Worm (Caenorhabditis elegans) whole organism, L3 larva: ENCODE data around the gene F26G5.1.

Experiments
- R02D3.7 ChIP-seq: fragments of 150-350 bp; optimal IDR thresholded peaks from 2 replicates; lab custom pipeline; 2014; ENCODE audit warnings: missing biosample characterization, missing genetic modification characterization
- aly-2 ChIP-seq: fragments of 150-350 bp; optimal IDR thresholded peaks from 2 replicates; lab custom pipeline; 2014; ENCODE audit warnings: missing biosample characterization, missing genetic modification characterization
- ama-1 ChIP-seq: fragments of 150-350 bp; optimal IDR thresholded peaks from 2 replicates; lab custom pipeline; 2018
- ceh-28 ChIP-seq: fragments of 150-350 bp; optimal IDR thresholded peaks from 2 replicates; lab custom pipeline; 2014; ENCODE audit warnings: missing biosample characterization, missing genetic modification reagents, missing genetic modification characterization
- ceh-82 ChIP-seq: fragments of 150-350 bp; optimal IDR thresholded peaks from 2 replicates; lab custom pipeline; 2014; ENCODE audit warnings: missing biosample characterization, missing genetic modification characterization
- egl-27 ChIP-seq: sonication (generic microtip); optimal IDR thresholded peaks from 4 replicates; lab custom pipeline; 2017; ENCODE audit warnings: missing biosample characterization, missing genetic modification reagents, missing genetic modification characterization
- egl-5 ChIP-seq: fragments of 150-350 bp; optimal IDR thresholded peaks from 2 replicates; lab custom pipeline; 2017; ENCODE audit warnings: missing biosample characterization, missing genetic modification reagents, missing genetic modification characterization, inconsistent platforms
- elt-1 ChIP-seq: fragments of 150-350 bp; optimal IDR thresholded peaks from 2 replicates; lab custom pipeline; 2014; ENCODE audit warnings: missing biosample characterization, missing genetic modification characterization
- elt-2 ChIP-seq: sonication (generic microtip); optimal IDR thresholded peaks from 2 replicates; lab custom pipeline; 2016; ENCODE audit warnings: missing genetic modification reagents, mild to moderate bottlenecking, missing genetic modification characterization, missing compliant biosample characterization
- eor-1 ChIP-seq, 2 experiments: fragments of 150-350 bp; optimal IDR thresholded peaks; 2 replicates each; lab custom pipeline; 2014 to 2018; ENCODE audit warnings: missing biosample characterization in 2 of 2, missing genetic modification characterization in 2 of 2
- fos-1 ChIP-seq: fragments of 150-350 bp; optimal IDR thresholded peaks from 2 replicates; lab custom pipeline; 2014; ENCODE audit warnings: missing biosample characterization, missing genetic modification characterization
- hmg-11 ChIP-seq: sonication (generic microtip); optimal IDR thresholded peaks from 2 replicates; lab custom pipeline; 2016; ENCODE audit warnings: missing genetic modification characterization, missing compliant biosample characterization
- jun-1 ChIP-seq: fragments of 150-350 bp; optimal IDR thresholded peaks from 2 replicates; lab custom pipeline; 2014; ENCODE audit warnings: missing biosample characterization, missing genetic modification reagents, missing genetic modification characterization
- lin-15B ChIP-seq: fragments of 150-350 bp; optimal IDR thresholded peaks from 2 replicates; lab custom pipeline; 2014; ENCODE audit warnings: missing biosample characterization, missing genetic modification characterization
- lin-39 ChIP-seq: fragments of 150-350 bp; optimal IDR thresholded peaks from 2 replicates; lab custom pipeline; 2018; ENCODE audit warnings: missing biosample characterization, missing genetic modification reagents, missing genetic modification characterization
- mdl-1 ChIP-seq: fragments of 150-350 bp; optimal IDR thresholded peaks from 2 replicates; lab custom pipeline; 2014; ENCODE audit warnings: missing biosample characterization, missing genetic modification characterization
- mml-1 ChIP-seq: fragments of 150-350 bp; sonication (generic microtip); optimal IDR thresholded peaks from 3 replicates; lab custom pipeline; 2014; ENCODE audit warnings: missing biosample characterization, missing genetic modification characterization
- nhr-12 ChIP-seq: fragments of 150-350 bp; optimal IDR thresholded peaks from 2 replicates; lab custom pipeline; 2014; ENCODE audit warnings: missing biosample characterization, missing genetic modification characterization
- nhr-23 ChIP-seq: fragments of 150-350 bp; optimal IDR thresholded peaks from 2 replicates; lab custom pipeline; 2014; ENCODE audit warnings: missing biosample characterization, missing genetic modification reagents, missing genetic modification characterization
- nhr-25 ChIP-seq: sonication (generic microtip); optimal IDR thresholded peaks from 2 replicates; lab custom pipeline; 2017; ENCODE audit warnings: missing biosample characterization, missing genetic modification characterization
- nhr-28 ChIP-seq: fragments of 150-350 bp; optimal IDR thresholded peaks from 2 replicates; lab custom pipeline; 2014; ENCODE audit warnings: missing biosample characterization, missing genetic modification characterization
- nhr-76 ChIP-seq: fragments of 150-350 bp; sonication (generic microtip); optimal IDR thresholded peaks from 5 replicates; lab custom pipeline; 2014; ENCODE audit warnings: missing biosample characterization, missing genetic modification characterization
- nhr-77 ChIP-seq: fragments of 150-350 bp; optimal IDR thresholded peaks from 2 replicates; lab custom pipeline; 2014; ENCODE audit warnings: missing biosample characterization, missing genetic modification characterization
- pha-4 ChIP-seq: fragments of 150-350 bp; optimal IDR thresholded peaks from 2 replicates; lab custom pipeline; 2014; ENCODE audit warnings: missing biosample characterization, missing genetic modification reagents, missing genetic modification characterization
- pqm-1 ChIP-seq: fragments of 150-350 bp; optimal IDR thresholded peaks from 2 replicates; lab custom pipeline; 2017; ENCODE audit warnings: missing biosample characterization, missing genetic modification characterization, inconsistent platforms
- sea-2 ChIP-seq: fragments of 150-350 bp; sonication (generic microtip); optimal IDR thresholded peaks from 4 replicates; lab custom pipeline; 2014; ENCODE audit warnings: missing biosample characterization, missing genetic modification reagents, missing genetic modification characterization
- skn-1 ChIP-seq: fragments of 150-350 bp; optimal IDR thresholded peaks from 2 replicates; lab custom pipeline; 2014; ENCODE audit warnings: missing biosample characterization, missing genetic modification characterization
- snpc-4 ChIP-seq: fragments of 150-350 bp; optimal IDR thresholded peaks from 2 replicates; lab custom pipeline; 2014; ENCODE audit warnings: missing biosample characterization, missing genetic modification characterization
- unc-39 ChIP-seq: sonication (generic microtip); optimal IDR thresholded peaks from 4 replicates; lab custom pipeline; 2017; ENCODE audit warnings: missing biosample characterization, missing genetic modification characterization
- unc-62 ChIP-seq: fragments of 150-350 bp; sonication (generic microtip); optimal IDR thresholded peaks from 4 replicates; lab custom pipeline; 2014; ENCODE audit warnings: missing biosample characterization, missing genetic modification reagents, missing genetic modification characterization
- zag-1 ChIP-seq: fragments of 150-350 bp; optimal IDR thresholded peaks from 2 replicates; lab custom pipeline; 2014; ENCODE audit warnings: missing biosample characterization, missing genetic modification characterization
- ztf-11 ChIP-seq: fragments of 150-350 bp; optimal IDR thresholded peaks from 2 replicates; lab custom pipeline; 2014; ENCODE audit warnings: missing biosample characterization, missing genetic modification characterization
- ztf-4 ChIP-seq: fragments of 150-350 bp; optimal IDR thresholded peaks from 2 replicates; lab custom pipeline; 2014; ENCODE audit warnings: missing biosample characterization, missing genetic modification characterization

Gene F26G5.1

ce11 chrV:4969503-4969902 is 5.8 kb upstream of the F26G5.1 start:
- TF ChIP-seq hmg-11 (no peak), lin-39 (tag; lab: Kevin White, UChicago) (no peak), pha-4 (peak; percentile 87), zag-1 (no peak), pqm-1 (tag; lab: Kevin White, UChicago) (peak; percentile 14)

DNA sequence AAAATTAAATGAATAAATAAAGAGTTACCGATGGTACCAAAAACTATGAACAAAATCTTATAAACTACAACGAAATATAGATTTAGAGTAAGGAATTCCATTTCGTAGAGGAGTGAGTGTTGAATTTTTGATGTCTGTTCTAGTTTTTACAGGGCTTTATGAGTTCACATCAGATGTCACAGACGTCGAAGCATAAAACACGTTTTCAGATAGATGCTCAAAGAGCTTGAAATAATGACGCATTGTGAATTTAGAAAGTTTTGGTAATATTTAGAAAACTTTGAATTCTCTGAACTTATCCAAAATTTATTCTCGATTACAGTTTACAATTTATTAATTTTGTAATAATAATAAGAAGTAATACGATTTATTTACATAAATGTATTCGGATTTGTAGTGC is 2.3 kb upstream of the F26G5.1 start, which contains the start of gene srsx-9:
srsx-9 (minus strand) TSS at position 101 of the 400 bp plus-strand sequence.
- TF ChIP-seq mml-1 (tag; lab: Kevin White, UChicago) (no peak), ceh-28 (tag; lab: Kevin White, UChicago) (no peak), ama-1 (lab: Kevin White, UChicago) (no peak), nhr-28 (no peak), nhr-25 (tag; lab: Kevin White, UChicago) (no peak), sea-2 (GFP tag; lab: Kevin White, UChicago) (no peak)

DNA sequence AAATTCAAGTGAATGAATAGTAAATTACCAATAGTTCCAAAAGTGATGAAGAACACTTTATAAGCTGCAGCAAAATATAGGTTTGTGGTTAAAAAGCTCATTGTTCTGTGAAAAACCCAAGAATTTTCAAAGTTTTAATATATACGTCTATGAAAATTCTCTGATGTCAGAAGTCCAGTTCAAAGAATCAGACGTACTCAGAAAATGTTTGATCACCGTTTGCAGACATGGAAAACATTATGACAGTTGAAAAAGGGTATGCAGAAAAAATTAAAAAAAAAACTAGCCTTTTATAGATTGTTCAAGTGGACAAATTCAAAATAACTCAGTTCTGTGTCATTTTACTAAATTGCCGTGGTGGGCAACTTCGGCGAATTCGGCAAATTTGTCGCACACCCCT is 601 bp upstream of the F26G5.1 start, which contains the start of gene srsx-10:
srsx-10 (minus strand) TSS at position 101 of the 400 bp plus-strand sequence.
- TF ChIP-seq aly-2 (tag; lab: Kevin White, UChicago) (no peak), ztf-11 (no peak), ceh-82 (tag; lab: Kevin White, UChicago) (no peak), skn-1 (tag; lab: Kevin White, UChicago) (no peak), pqm-1 (tag; lab: Kevin White, UChicago) (no peak), egl-5 (no peak), nhr-76 (tag; lab: Kevin White, UChicago) (no peak), R02D3.7 (tag; lab: Kevin White, UChicago) (no peak), nhr-25 (tag; lab: Kevin White, UChicago) (no peak), ztf-4 (tag; lab: Kevin White, UChicago) (no peak), unc-39 (tag; lab: Kevin White, UChicago) (no peak), elt-2 (no peak), sea-2 (GFP tag; lab: Kevin White, UChicago) (no peak), eor-1 (tag; optimal IDR thresholded peaks at IDR 0.05; lab: Kevin White, UChicago) (no peak), unc-62 (no peak), nhr-12 (tag; lab: Kevin White, UChicago) (no peak), nhr-77 (tag; lab: Kevin White, UChicago) (no peak), elt-1 (tag; lab: Kevin White, UChicago) (no peak), lin-15B (tag; lab: Kevin White, UChicago) (no peak), egl-27 (tag; lab: Kevin White, UChicago) (no peak)

- TF ChIP-seq snpc-4: no peak
- no peak for TF ChIP-seq ama-1 (lab: Kevin White, UChicago)
- no peak for TF ChIP-seq nhr-76 (tag; lab: Kevin White, UChicago)
- TF ChIP-seq fos-1: no peak
Observed at ce11 chrV:4977539-4977938, 2.3 kb downstream of the F26G5.1 start.

DNA sequence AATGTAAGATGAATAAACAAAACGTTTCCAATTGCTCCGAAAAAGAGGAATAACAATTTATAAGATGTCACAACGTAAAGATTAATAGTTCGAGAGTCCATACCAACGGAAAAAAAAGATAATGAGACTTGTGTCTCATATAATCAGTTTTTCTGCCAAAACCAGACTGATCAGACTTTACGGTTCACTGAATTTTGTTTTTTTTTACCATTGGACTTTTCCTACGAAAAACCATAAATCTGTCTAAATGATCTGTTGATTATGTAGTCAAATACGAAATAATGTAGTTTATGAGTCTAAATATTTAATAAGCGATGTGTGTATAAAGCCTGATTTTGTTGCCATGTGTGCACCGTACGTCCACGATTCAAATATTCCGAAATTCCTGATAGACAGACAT is 3.8 kb downstream of the F26G5.1 start, which contains the start of gene srsx-11:
srsx-11 (minus strand) TSS at position 101 of the 400 bp plus-strand sequence.
- TF ChIP-seq nhr-76 (tag; lab: Kevin White, UChicago) (no peak), lin-39 (tag; lab: Kevin White, UChicago) (no peak), ama-1 (lab: Kevin White, UChicago) (no peak), hmg-11 (no peak), R02D3.7 (tag; lab: Kevin White, UChicago) (no peak), pha-4 (no peak), mdl-1 (tag; lab: Kevin White, UChicago) (no peak)

DNA sequence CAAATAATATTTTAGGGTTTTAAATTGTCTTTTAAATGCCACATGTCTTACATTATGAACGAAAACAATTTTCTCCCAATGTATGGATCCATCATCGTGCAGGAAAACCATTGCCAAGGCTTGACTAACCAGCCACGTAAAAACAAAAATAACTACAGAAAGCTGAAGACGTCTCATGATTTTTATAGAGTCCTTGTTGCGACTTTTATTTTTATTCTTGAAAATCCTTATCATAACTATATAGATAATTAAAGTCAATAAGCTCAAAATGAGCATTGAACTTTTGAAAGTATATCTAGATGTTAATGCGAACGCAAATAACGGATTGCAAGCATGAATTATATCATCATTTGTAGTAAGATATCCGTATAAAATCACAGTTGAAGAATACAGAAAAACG is 4.8 kb downstream of the F26G5.1 start:
- TF ChIP-seq lin-15B (tag; lab: Kevin White, UChicago) (no peak), hmg-11 (no peak), unc-39 (tag; lab: Kevin White, UChicago) (no peak), pha-4 (no peak), nhr-77 (tag; lab: Kevin White, UChicago) (no peak), ama-1 (lab: Kevin White, UChicago) (no peak), aly-2 (tag; lab: Kevin White, UChicago) (no peak), elt-2 (no peak), lin-39 (tag; lab: Kevin White, UChicago) (no peak), eor-1 (tag; optimal IDR thresholded peaks at IDR 0.05; lab: Kevin White, UChicago) (no peak), ztf-4 (tag; lab: Kevin White, UChicago) (no peak), jun-1 (tag; lab: Kevin White, UChicago) (no peak), nhr-23 (tag; lab: Kevin White, UChicago) (no peak), nhr-28 (no peak)
- TF ChIP-seq, all 47 proteins: peak for 0
